Fruit fly (Drosophila melanogaster) S2 (cell line): ENCODE measurements around the gene CG32772.

Source experiments
- CG8478 ChIP-seq: fragments of >200 bp; optimal IDR thresholded peaks from 2 replicates; lab custom pipeline; 2018
- CTCF ChIP-seq, 2 experiments: fragments of >200 bp; optimal IDR thresholded peaks; 2 replicates each; lab custom pipeline; 2018

CG32772 gene

dm6 chrX:4908926-4909432 is at the start of gene CG32772:
CG32772 (plus strand) TSS chrX:4909102.
- no peak for TF ChIP-seq CG8478 (lab: Kevin White, UChicago)
- TF ChIP-seq CTCF (optimal IDR thresholded peaks at IDR 0.05; lab: Kevin White, UChicago), result no peak

- TF ChIP-seq CG8478 (lab: Kevin White, UChicago), result no peak
- no peak for TF ChIP-seq CTCF (optimal IDR thresholded peaks at IDR 0.05; lab: Kevin White, UChicago)
Observed at dm6 chrX:4860266-4860665, 48.6 kb upstream of the CG32772 start.

dm6 chrX:4875370-4875769 is 33.5 kb upstream of the CG32772 start, which contains the start of gene boil:
boil (plus strand) TSS chrX:4875670.
- TF ChIP-seq CG8478 (lab: Kevin White, UChicago) (no peak), CTCF (optimal IDR thresholded peaks at IDR 0.05; lab: Kevin White, UChicago) (no peak)

- TF ChIP-seq CTCF (optimal IDR thresholded peaks at IDR 0.05; lab: Kevin White, UChicago) (no peak), CG8478 (lab: Kevin White, UChicago) (no peak)
Observed at dm6 chrX:4885875-4886274, 23.0 kb upstream of the CG32772 start.

dm6 chrX:4894596-4894995 is 14.3 kb upstream of the CG32772 start:
- TF ChIP-seq CTCF (optimal IDR thresholded peaks at IDR 0.05; lab: Kevin White, UChicago), result no peak
- TF ChIP-seq CG8478 (lab: Kevin White, UChicago), result no peak

dm6 chrX:4896892-4897291 is 12.0 kb upstream of the CG32772 start:
- TF ChIP-seq CG8478 (lab: Kevin White, UChicago) (no peak), CTCF (optimal IDR thresholded peaks at IDR 0.05; lab: Kevin White, UChicago) (no peak)

dm6 chrX:4906573-4906972 is 2.3 kb upstream of the CG32772 start, which contains the start of gene CG6927:
CG6927 (plus strand) TSS chrX:4906900.
- TF ChIP-seq CTCF (optimal IDR thresholded peaks at IDR 0.05; lab: Kevin White, UChicago) (no peak), CG8478 (lab: Kevin White, UChicago) (no peak)

- no peak for TF ChIP-seq CTCF (optimal IDR thresholded peaks at IDR 0.05; lab: Kevin White, UChicago)
- no peak for TF ChIP-seq CG8478 (lab: Kevin White, UChicago)
Observed at dm6 chrX:4909938-4910778, 1.3 kb downstream of the CG32772 start.

- TF ChIP-seq CTCF (optimal IDR thresholded peaks at IDR 0.05; lab: Kevin White, UChicago), result no peak
- no peak for TF ChIP-seq CG8478 (lab: Kevin White, UChicago)
Observed at dm6 chrX:4911060-4911459, 2.2 kb downstream of the CG32772 start.

- no peak for TF ChIP-seq CTCF (optimal IDR thresholded peaks at IDR 0.05; lab: Kevin White, UChicago)
- no peak for TF ChIP-seq CG8478 (lab: Kevin White, UChicago)
Observed at dm6 chrX:4911765-4912245, 2.9 kb downstream of the CG32772 start.

dm6 chrX:4912370-4912769 is 3.5 kb downstream of the CG32772 start:
- TF ChIP-seq CTCF (optimal IDR thresholded peaks at IDR 0.05; lab: Kevin White, UChicago), result no peak
- TF ChIP-seq CG8478 (lab: Kevin White, UChicago), result no peak

dm6 chrX:4918228-4919022 is 9.5 kb downstream of the CG32772 start, which contains the start of the genes CG4041 and Hgsnat:
CG4041 (minus strand) TSS chrX:4918447.
Hgsnat (plus strand) TSS chrX:4918730.
- TF ChIP-seq CTCF (optimal IDR thresholded peaks at IDR 0.05; lab: Kevin White, UChicago), result peak; percentile 25 to 38
- TF ChIP-seq CG8478 (lab: Kevin White, UChicago), result no peak

- TF ChIP-seq CTCF (optimal IDR thresholded peaks at IDR 0.05; lab: Kevin White, UChicago) (peak; percentile 86 to 93), CG8478 (lab: Kevin White, UChicago) (no peak)
Observed at dm6 chrX:4919040-4919881, 10.4 kb downstream of the CG32772 start.
